Worm (Caenorhabditis elegans): ENCODE results near the gene trmt-10C.2.

- no peak for TF ChIP-seq fkh-10 (GFP tag; optimal IDR thresholded peaks at IDR 0.05)
- TF ChIP-seq unc-62 (GFP tag; optimal IDR thresholded peaks at IDR 0.05): no peak
- TF ChIP-seq nhr-12 (tag; optimal IDR thresholded peaks at IDR 0.05): no peak
- TF ChIP-seq pqm-1 (tag; optimal IDR thresholded peaks at IDR 0.05): no peak
- TF ChIP-seq elt-3 (tag; optimal IDR thresholded peaks at IDR 0.05): no peak
- no peak for TF ChIP-seq tbx-2 (tag; optimal IDR thresholded peaks at IDR 0.05)
- TF ChIP-seq jun-1 (tag; optimal IDR thresholded peaks at IDR 0.05): no peak
Observed at ce11 chrIII:6395706-6396232, 49.7 kb downstream of the trmt-10C.2 start, which contains the start of gene oatr-1.
